Fruit fly (Drosophila melanogaster) whole organism, embryonic: Measurements from ENCODE around the gene CG17929.

Experiments
- CG10147 ChIP-seq: fragments of 200-800 bp; sonication (Bioruptor generic); optimal IDR thresholded peaks from 2 replicates; lab custom pipeline; 2019; ENCODE audit warnings: missing biosample characterization, mild to moderate bottlenecking, missing genetic modification characterization, moderate library complexity
- CG10267 ChIP-seq: fragments of 200-800 bp; sonication (Bioruptor generic); optimal IDR thresholded peaks from 2 replicates; lab custom pipeline; 2018; ENCODE audit warnings: missing biosample characterization, mild to moderate bottlenecking, missing genetic modification characterization, moderate library complexity
- CG12219 ChIP-seq: fragments of 200-800 bp; sonication (Bioruptor generic); optimal IDR thresholded peaks from 3 replicates; lab custom pipeline; 2018; ENCODE audit warnings: missing biosample characterization, mild to moderate bottlenecking, missing genetic modification characterization
- CG18764 ChIP-seq: fragments of 200-800 bp; sonication (Bioruptor generic); optimal IDR thresholded peaks from 3 replicates; lab custom pipeline; 2016; ENCODE audit warnings: missing biosample characterization, missing genetic modification characterization
- CG31224 ChIP-seq: fragments of 200-800 bp; sonication (Bioruptor generic); IDR thresholded peaks from 2 replicates; pipeline ENCODE4 v1.3.6; 2022; ENCODE audit warnings: missing biosample characterization, missing genetic modification characterization
- CG31388 ChIP-seq: fragments of 200-800 bp; sonication (Bioruptor generic); optimal IDR thresholded peaks from 2 replicates; lab custom pipeline; 2016; ENCODE audit warnings: missing biosample characterization, missing genetic modification characterization
- CG4424 ChIP-seq: fragments of 200-800 bp; sonication (Bioruptor generic); optimal IDR thresholded peaks from 3 replicates; lab custom pipeline; 2016; ENCODE audit warnings: missing biosample characterization, missing genetic modification characterization
- CG7556 ChIP-seq: fragments of 200-800 bp; sonication (Bioruptor generic); optimal IDR thresholded peaks from 2 replicates; lab custom pipeline; 2017; ENCODE audit warnings: missing biosample characterization, mild to moderate bottlenecking, missing genetic modification characterization
- CG7745 ChIP-seq: fragments of 200-800 bp; sonication (Bioruptor generic); optimal IDR thresholded peaks from 2 replicates; lab custom pipeline; 2018; ENCODE audit warnings: missing biosample characterization, mild to moderate bottlenecking, missing genetic modification characterization, moderate library complexity
- CG9797 ChIP-seq: fragments of 200-800 bp; sonication (Bioruptor generic); optimal IDR thresholded peaks from 3 replicates; lab custom pipeline; 2018; ENCODE audit warnings: missing biosample characterization, mild to moderate bottlenecking, missing genetic modification characterization
- D19A ChIP-seq: fragments of 200-800 bp; optimal IDR thresholded peaks from 3 replicates; lab custom pipeline; 2019; ENCODE audit warnings: missing biosample characterization, mild to moderate bottlenecking, missing genetic modification characterization, moderate library complexity
- Dad ChIP-seq: fragments of 200-800 bp; sonication (Bioruptor generic); optimal IDR thresholded peaks from 3 replicates; lab custom pipeline; 2016; ENCODE audit warnings: missing biosample characterization, missing genetic modification characterization
- Dip2 ChIP-seq: fragments of 200-800 bp; sonication (Bioruptor generic); IDR thresholded peaks from 2 replicates; pipeline ENCODE4 v1.3.6; 2022; ENCODE audit warnings: missing biosample characterization, missing genetic modification characterization
- Doc3 ChIP-seq: fragments of 200-800 bp; sonication (Bioruptor generic); IDR thresholded peaks from 3 replicates; pipeline ENCODE4 v1.3.6; 2022; ENCODE audit warnings: missing biosample characterization, missing genetic modification characterization; ENCODE audit not compliant: partially characterized antibody
- E2f2 ChIP-seq: fragments of 200-800 bp; sonication (Bioruptor generic); IDR thresholded peaks from 2 replicates; pipeline ENCODE4 v1.3.6; 2022; ENCODE audit warnings: missing biosample characterization, missing genetic modification characterization
- Fer1 ChIP-seq: fragments of 200-800 bp; sonication (Bioruptor generic); optimal IDR thresholded peaks from 2 replicates; lab custom pipeline; 2017; ENCODE audit warnings: missing biosample characterization, mild to moderate bottlenecking, missing genetic modification characterization
- HmgD ChIP-seq: fragments of 200-800 bp; sonication (Bioruptor generic); optimal IDR thresholded peaks from 3 replicates; lab custom pipeline; 2016; ENCODE audit warnings: missing biosample characterization, missing genetic modification characterization
- HmgZ ChIP-seq: fragments of 200-800 bp; sonication (Bioruptor generic); optimal IDR thresholded peaks from 2 replicates; lab custom pipeline; 2018; ENCODE audit warnings: missing biosample characterization, mild to moderate bottlenecking, missing genetic modification characterization
- Hr39 ChIP-seq: fragments of >200 bp; optimal IDR thresholded peaks from 2 replicates; lab custom pipeline; 2017
- Jarid2 ChIP-seq: fragments of 200-800 bp; sonication (Bioruptor generic); optimal IDR thresholded peaks from 3 replicates; lab custom pipeline; 2017; ENCODE audit warnings: mild to moderate bottlenecking, missing biosample characterization, missing genetic modification reagents, missing genetic modification characterization
- Lim3 ChIP-seq: fragments of 200-800 bp; sonication (Bioruptor generic); IDR thresholded peaks from 2 replicates; pipeline ENCODE4 v1.3.6; 2022; ENCODE audit warnings: missing biosample characterization, missing genetic modification characterization
- Mad ChIP-seq: fragments of 200-800 bp; sonication (Bioruptor generic); optimal IDR thresholded peaks from 2 replicates; lab custom pipeline; 2016; ENCODE audit warnings: missing biosample characterization, missing genetic modification characterization
- Myb ChIP-seq: fragments of 200-800 bp; sonication (Bioruptor generic); optimal IDR thresholded peaks from 2 replicates; lab custom pipeline; 2016; ENCODE audit warnings: missing biosample characterization, missing genetic modification characterization
- Scr ChIP-seq: fragments of 200-800 bp; sonication (Bioruptor generic); IDR thresholded peaks from 2 replicates; pipeline ENCODE4 v1.3.6; 2022; ENCODE audit warnings: missing biosample characterization, missing genetic modification characterization; ENCODE audit not compliant: partially characterized antibody
- Sox100B ChIP-seq: fragments of 200-800 bp; sonication (Bioruptor generic); optimal IDR thresholded peaks from 3 replicates; lab custom pipeline; 2018; ENCODE audit warnings: missing biosample characterization, mild to moderate bottlenecking, missing genetic modification characterization
- Sox102F ChIP-seq: fragments of 200-800 bp; sonication (Bioruptor generic); optimal IDR thresholded peaks from 2 replicates; lab custom pipeline; 2018; ENCODE audit warnings: missing biosample characterization, mild to moderate bottlenecking, missing genetic modification characterization, moderate library complexity
- Stat92E ChIP-seq, 3 experiments: fragments of >200 bp in 2 of 3; fragments of 200-800 bp in 1 of 3; sonication (Bioruptor generic) in 1 of 3; optimal IDR thresholded peaks; 2 replicates each; lab custom pipeline; 2017 to 2019; ENCODE audit warnings: missing biosample characterization in 3 of 3, missing genetic modification characterization in 3 of 3, mild to moderate bottlenecking in 1 of 3, moderate library complexity in 1 of 3
- ab ChIP-seq: fragments of 200-800 bp; sonication (Bioruptor generic); optimal IDR thresholded peaks from 2 replicates; lab custom pipeline; 2016; ENCODE audit warnings: missing biosample characterization, missing genetic modification characterization
- bab2 ChIP-seq: fragments of 200-800 bp; sonication (Bioruptor generic); optimal IDR thresholded peaks from 2 replicates; lab custom pipeline; 2016; ENCODE audit warnings: missing biosample characterization, missing genetic modification characterization
- chn ChIP-seq: fragments of 200-800 bp; sonication (Bioruptor generic); optimal IDR thresholded peaks from 2 replicates; lab custom pipeline; 2016; ENCODE audit warnings: missing biosample characterization, missing genetic modification characterization
- danr ChIP-seq: fragments of 200-800 bp; sonication (Bioruptor generic); IDR thresholded peaks from 2 replicates; pipeline ENCODE4 v1.3.6; 2022; ENCODE audit warnings: missing biosample characterization, missing genetic modification characterization
- ems ChIP-seq: fragments of 200-800 bp; sonication (Bioruptor generic); optimal IDR thresholded peaks from 3 replicates; lab custom pipeline; 2016; ENCODE audit warnings: missing biosample characterization, missing genetic modification characterization
- eyg ChIP-seq: fragments of 200-800 bp; sonication (Bioruptor generic); optimal IDR thresholded peaks from 3 replicates; lab custom pipeline; 2016; ENCODE audit warnings: missing biosample characterization, missing genetic modification characterization
- grau ChIP-seq: fragments of 200-800 bp; optimal IDR thresholded peaks from 3 replicates; lab custom pipeline; 2019; ENCODE audit warnings: missing biosample characterization, mild to moderate bottlenecking, missing genetic modification characterization, moderate library complexity
- hbn ChIP-seq: fragments of 200-800 bp; sonication (Bioruptor generic); IDR thresholded peaks from 2 replicates; pipeline ENCODE4 v1.3.6; 2022; ENCODE audit warnings: missing biosample characterization, missing genetic modification characterization; ENCODE audit not compliant: partially characterized antibody
- insv ChIP-seq, 2 experiments: fragments of 200-800 bp; sonication (Bioruptor generic); optimal IDR thresholded peaks; 3 replicates each; lab custom pipeline; 2016 to 2018; ENCODE audit warnings: missing biosample characterization in 2 of 2, missing genetic modification characterization in 2 of 2
- kni ChIP-seq: fragments of 200-800 bp; sonication (Bioruptor generic); optimal IDR thresholded peaks from 3 replicates; lab custom pipeline; 2017; ENCODE audit warnings: mild to moderate bottlenecking, missing biosample characterization, missing genetic modification reagents, missing genetic modification characterization
- lola ChIP-seq, 3 experiments: fragments of >200 bp in 2 of 3; fragments of 200-800 bp in 1 of 3; sonication (Bioruptor generic) in 1 of 3; optimal IDR thresholded peaks; 2 replicates each; lab custom pipeline; 2017 to 2019; ENCODE audit warnings: missing biosample characterization in 3 of 3, missing genetic modification characterization in 3 of 3, mild to moderate bottlenecking in 1 of 3, moderate library complexity in 1 of 3
- pum ChIP-seq: fragments of 200-800 bp; sonication (Bioruptor generic); optimal IDR thresholded peaks from 2 replicates; lab custom pipeline; 2016; ENCODE audit warnings: missing biosample characterization, missing genetic modification characterization
- pzg ChIP-seq: fragments of 200-800 bp; sonication (Bioruptor generic); optimal IDR thresholded peaks from 3 replicates; lab custom pipeline; 2018; ENCODE audit warnings: missing biosample characterization, mild to moderate bottlenecking, missing genetic modification characterization, moderate library complexity
- ro ChIP-seq: fragments of 200-800 bp; sonication (Bioruptor generic); IDR thresholded peaks from 2 replicates; pipeline ENCODE4 v1.3.6; 2022; ENCODE audit warnings: missing biosample characterization, missing genetic modification characterization
- run ChIP-seq: fragments of 200-800 bp; sonication (Bioruptor generic); optimal IDR thresholded peaks from 3 replicates; lab custom pipeline; 2018; ENCODE audit warnings: missing biosample characterization, mild to moderate bottlenecking, missing genetic modification characterization
- sd ChIP-seq: fragments of 200-800 bp; sonication (Bioruptor generic); optimal IDR thresholded peaks from 3 replicates; lab custom pipeline; 2018; ENCODE audit warnings: missing biosample characterization, mild to moderate bottlenecking, missing genetic modification characterization, moderate library complexity
- sens-2 ChIP-seq: fragments of 200-800 bp; sonication (Bioruptor generic); IDR thresholded peaks from 2 replicates; pipeline ENCODE4 v1.3.6; 2022; ENCODE audit warnings: missing biosample characterization, missing genetic modification characterization
- sisA ChIP-seq: fragments of 200-800 bp; sonication (Bioruptor generic); IDR thresholded peaks from 2 replicates; pipeline ENCODE4 v1.3.6; 2022; ENCODE audit warnings: missing biosample characterization, missing genetic modification characterization
- stwl ChIP-seq: fragments of 200-800 bp; sonication (Bioruptor generic); optimal IDR thresholded peaks from 3 replicates; lab custom pipeline; 2018; ENCODE audit warnings: missing biosample characterization, mild to moderate bottlenecking, missing genetic modification characterization, moderate library complexity
- trh ChIP-seq: fragments of 200-800 bp; sonication (Bioruptor generic); optimal IDR thresholded peaks from 2 replicates; lab custom pipeline; 2016; ENCODE audit warnings: missing biosample characterization, missing genetic modification characterization
- usp ChIP-seq: fragments of >200 bp; optimal IDR thresholded peaks from 2 replicates; lab custom pipeline; 2017; ENCODE audit warnings: missing biosample characterization, missing genetic modification characterization
- vvl ChIP-seq: fragments of 200-800 bp; sonication (Bioruptor generic); IDR thresholded peaks from 2 replicates; pipeline ENCODE4 v1.3.6; 2022; ENCODE audit warnings: missing biosample characterization, missing genetic modification characterization
- zen2 ChIP-seq: fragments of 200-800 bp; sonication (Bioruptor generic); IDR thresholded peaks from 3 replicates; pipeline ENCODE4 v1.3.6; 2022; ENCODE audit warnings: missing biosample characterization, missing genetic modification characterization; ENCODE audit not compliant: partially characterized antibody

CG17929 gene

dm6 chr3R:16349111-16349655 is 23.9 kb downstream of the CG17929 start, which contains the start of the genes CG14879 and Manf (continued):
- TF ChIP-seq Lim3 (no peak), pzg (GFP tag; lab: Kevin White, UChicago) (peak; percentile 86), run (tag; lab: Kevin White, UChicago) (no peak), CG12219 (GFP tag; lab: Kevin White, UChicago) (no peak), hbn (GFP tag; lab: Robert Waterston, UW) (peak; percentile 43), HmgZ (tag; lab: Kevin White, UChicago) (peak; percentile 52), insv (GFP tag; optimal IDR thresholded peaks at IDR 0.05; lab: Kevin White, UChicago) (peak in 1 of 2 experiments; percentile 87), Doc3 (GFP tag; lab: Robert Waterston, UW) (peak; percentile 40; the same call in 2 of the 3 replicates), bab2 (GFP tag; lab: Kevin White, UChicago) (no peak), Sox102F (GFP tag; lab: Kevin White, UChicago) (no peak), pum (GFP tag; lab: Kevin White, UChicago) (no peak), CG4424 (GFP tag; lab: Kevin White, UChicago) (no peak), Myb (GFP tag; lab: Kevin White, UChicago) (peak; percentile 6), usp (GFP tag; lab: Kevin White, UChicago) (no peak), ro (GFP tag; lab: Robert Waterston, UW) (no peak), Fer1 (GFP tag; lab: Kevin White, UChicago) (peak; percentile 11), sd (tag; lab: Kevin White, UChicago) (peak; percentile 99), HmgD (no peak), Scr (GFP tag; lab: Robert Waterston, UW) (peak; percentile 49; the same call in 1 of the 2 replicates), CG18764 (no peak), Dip2 (no peak), CG9797 (peak; percentile 90), Mad (GFP tag; lab: Kevin White, UChicago) (no peak), eyg (no peak), CG10147 (GFP tag; lab: Kevin White, UChicago) (no peak), Sox100B (GFP tag; lab: Kevin White, UChicago) (no peak), kni (GFP tag; lab: Kevin White, UChicago) (peak; percentile 21), Hr39 (no peak), CG31388 (GFP tag; lab: Kevin White, UChicago) (no peak), sisA (GFP tag; lab: Robert Waterston, UW) (no peak), Stat92E (GFP tag; optimal IDR thresholded peaks at IDR 0.05; lab: Kevin White, UChicago) (peak in 1 of 3 experiments; percentile 8), Jarid2 (GFP tag; lab: Kevin White, UChicago) (peak; percentile 76), chn (GFP tag; lab: Kevin White, UChicago) (no peak), danr (GFP tag; lab: Robert Waterston, UW) (no peak), E2f2 (GFP tag; lab: Robert Waterston, UW) (peak; percentile 96), D19A (tag; lab: Kevin White, UChicago) (no peak), Dad (no peak), stwl (tag; lab: Kevin White, UChicago) (peak; percentile 50), CG7745 (tag; lab: Kevin White, UChicago) (no peak), vvl (peak; percentile 43; the same call in 1 of the 2 replicates), zen2 (GFP tag; lab: Robert Waterston, UW) (0 out of 3 replicates have a peak, but pooled peaks have one; percentile 4), CG31224 (GFP tag; lab: Robert Waterston, UW) (no peak), CG10267 (tag; lab: Kevin White, UChicago) (peak; percentile 38), ab (GFP tag; lab: Kevin White, UChicago) (no peak), ems (no peak), trh (GFP tag; lab: Kevin White, UChicago) (no peak), lola (GFP tag; optimal IDR thresholded peaks at IDR 0.05; lab: Kevin White, UChicago) (no peak), sens-2 (GFP tag; lab: Robert Waterston, UW) (no peak), CG7556 (GFP tag; lab: Kevin White, UChicago) (no peak), grau (peak; percentile 21)
